Fruit fly (Drosophila melanogaster): ENCODE data around the gene Sec16.

Gene Sec16

DNA sequence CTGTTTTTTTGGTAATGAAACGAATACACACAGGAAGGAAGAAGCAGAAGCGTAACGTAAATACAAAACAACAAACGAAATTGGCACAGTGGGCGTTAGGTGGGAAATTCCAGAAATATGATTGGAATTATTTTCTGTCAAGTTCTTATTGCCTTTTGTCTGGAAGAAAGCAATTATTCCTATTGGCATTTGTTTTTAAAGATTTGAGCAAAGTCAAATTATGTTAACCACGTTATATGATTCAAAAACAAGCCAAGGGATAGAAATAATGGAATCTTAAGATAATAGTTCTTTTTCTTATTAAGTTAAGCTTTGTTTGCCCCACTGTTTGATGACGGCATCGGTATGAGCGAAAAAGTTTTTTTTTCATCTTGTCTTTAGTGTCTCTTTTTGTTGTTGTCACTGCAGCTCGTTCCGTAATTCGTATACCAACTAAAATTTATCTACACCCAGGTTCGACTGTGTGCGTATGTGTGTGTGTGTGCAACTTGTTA is 16.3 kb upstream of the Sec16 start (continued):
- TF ChIP-seq Ptx1 (GFP tag; IDR thresholded peaks at IDR 0.05) (peak; percentile 94), luna (GFP tag; optimal IDR thresholded peaks at IDR 0.05) (peak; percentile 71), CG8388 (GFP tag; optimal IDR thresholded peaks at IDR 0.05) (peak; percentile 92), Xrp1 (GFP tag; IDR thresholded peaks at IDR 0.05) (peak; percentile 91), Spps (tag; optimal IDR thresholded peaks at IDR 0.05) (peak; percentile 79), Ssrp (tag; optimal IDR thresholded peaks at IDR 0.05) (peak; percentile 94), CoRest (tag; optimal IDR thresholded peaks at IDR 0.05) (peak; percentile 97), Asciz (GFP tag; optimal IDR thresholded peaks at IDR 0.05) (peak; percentile 96), pfk (GFP tag; optimal IDR thresholded peaks at IDR 0.05) (no peak), Ets97D (GFP tag; optimal IDR thresholded peaks at IDR 0.05) (peak; percentile 82), Poxn (GFP tag; IDR thresholded peaks at IDR 0.05) (peak; percentile 68; the same call in 1 of the 2 replicates), CG1024 (GFP tag; IDR thresholded peaks at IDR 0.05) (peak; percentile 64), CG9797 (GFP tag; optimal IDR thresholded peaks at IDR 0.05) (no peak), CG6765 (GFP tag; optimal IDR thresholded peaks at IDR 0.05) (peak; percentile 94), kay (GFP tag; optimal IDR thresholded peaks at IDR 0.05) (peak; percentile 87), sd (tag; optimal IDR thresholded peaks at IDR 0.05) (peak; percentile 75), CG17359 (tag; optimal IDR thresholded peaks at IDR 0.05) (peak; percentile 97), CG9215 (GFP tag; IDR thresholded peaks at IDR 0.05) (peak; percentile 93), CG3726 (GFP tag; IDR thresholded peaks at IDR 0.05) (peak; percentile 90; the same call in 2 of the 3 replicates), Nf-YC (tag; optimal IDR thresholded peaks at IDR 0.05) (peak; percentile 85), nerfin-2 (GFP tag; IDR thresholded peaks at IDR 0.05; ENCODE audit: partially characterized antibody) (no peak), tll (GFP tag; optimal IDR thresholded peaks at IDR 0.05) (no peak), CG4854 (GFP tag; optimal IDR thresholded peaks at IDR 0.05) (peak; percentile 95), Nf-YA (GFP tag; IDR thresholded peaks at IDR 0.05) (peak; percentile 86), cg (GFP tag; optimal IDR thresholded peaks at IDR 0.05) (no peak), peb (GFP tag; IDR thresholded peaks at IDR 0.05) (peak; percentile 76), CG13624 (GFP tag; optimal IDR thresholded peaks at IDR 0.05) (peak; percentile 97), emc (GFP tag; optimal IDR thresholded peaks at IDR 0.05) (peak; percentile 92), yki (optimal IDR thresholded peaks at IDR 0.05) (no peak), CG10462 (GFP tag; optimal IDR thresholded peaks at IDR 0.05) (peak; percentile 87), CG10366 (GFP tag; IDR thresholded peaks at IDR 0.05) (peak; percentile 88), jumu (GFP tag; optimal IDR thresholded peaks at IDR 0.05) (peak; percentile 92), CG8281 (tag; optimal IDR thresholded peaks at IDR 0.05) (peak; percentile 82), ERR (GFP tag; optimal IDR thresholded peaks at IDR 0.05) (peak; percentile 28), Camta (GFP tag; optimal IDR thresholded peaks at IDR 0.05) (peak; percentile 62), CG6813 (GFP tag; optimal IDR thresholded peaks at IDR 0.05) (peak; percentile 95), CG11560 (tag; IDR thresholded peaks at IDR 0.05) (peak; percentile 82; the same call in 2 of the 3 replicates), CG9609 (GFP tag; optimal IDR thresholded peaks at IDR 0.05) (peak; percentile 95), CG3838 (GFP tag; optimal IDR thresholded peaks at IDR 0.05) (peak; percentile 88), psq (GFP tag; optimal IDR thresholded peaks at IDR 0.05) (peak; percentile 49), Lpt (GFP tag; optimal IDR thresholded peaks at IDR 0.05) (no peak), B-H2 (GFP tag; optimal IDR thresholded peaks at IDR 0.05) (peak; percentile 91), D (optimal IDR thresholded peaks at IDR 0.05) (no peak), D (GFP tag; optimal IDR thresholded peaks at IDR 0.05) (peak; percentile 89), pita (GFP tag; optimal IDR thresholded peaks at IDR 0.05) (no peak), HLH3B (GFP tag; IDR thresholded peaks at IDR 0.05) (peak; percentile 92), CG7786 (GFP tag; optimal IDR thresholded peaks at IDR 0.05) (peak; percentile 96), Dad (GFP tag; optimal IDR thresholded peaks at IDR 0.05) (peak; percentile 93), CG18262 (tag; optimal IDR thresholded peaks at IDR 0.05) (peak; percentile 95), Pdp1 (GFP tag; optimal IDR thresholded peaks at IDR 0.05) (peak; percentile 93 to 96), CG15479 (GFP tag; optimal IDR thresholded peaks at IDR 0.05) (no peak)
